In genomic region chrX:9650757-9651594, dm6 we compare ENCODE assay signal across 1 fruit fly cellular context.
TF ChIP-seq lines count a peak whose summit lies in the region.

No protein-coding gene starts in this region.

TF ChIP-seq in whole organism, embryonic, 481 proteins besides CTCF, POLR2A, EP300 and RAD21 (continued from another document and continues in another):
- TF ChIP-seq ERR (GFP tag; optimal IDR thresholded peaks at IDR 0.05; lab: Kevin White, UChicago): peak; percentile 79
- TF ChIP-seq CG3726 (GFP tag; IDR thresholded peaks at IDR 0.05; lab: Robert Waterston, UW): peak; percentile 94
- peak; percentile 97 for TF ChIP-seq dmrt11E (tag; optimal IDR thresholded peaks at IDR 0.05; lab: Kevin White, UChicago)
- peak; percentile 92 for TF ChIP-seq dimm (GFP tag; IDR thresholded peaks at IDR 0.05; lab: Robert Waterston, UW)
- no peak for TF ChIP-seq CG2129 (GFP tag; IDR thresholded peaks at IDR 0.05; lab: Robert Waterston, UW; ENCODE audit: partially characterized antibody)
- peak; percentile 90 for TF ChIP-seq Rfx (GFP tag; IDR thresholded peaks at IDR 0.05; lab: Robert Waterston, UW)
- peak; percentile 95 for TF ChIP-seq Oli (tag; optimal IDR thresholded peaks at IDR 0.05; lab: Kevin White, UChicago)
- peak; percentile 88 for TF ChIP-seq ro (GFP tag; IDR thresholded peaks at IDR 0.05; lab: Robert Waterston, UW)
- TF ChIP-seq Neu2 (GFP tag; optimal IDR thresholded peaks at IDR 0.05; lab: Kevin White, UChicago; ENCODE audit: borderline replicate concordance): peak; percentile 50
- TF ChIP-seq esg (GFP tag; conservative IDR thresholded peaks at IDR 0.05; lab: Robert Waterston, UW): peak; percentile 94
- TF ChIP-seq CG17568 (GFP tag; optimal IDR thresholded peaks at IDR 0.05; lab: Kevin White, UChicago): peak; percentile 89
- no peak for TF ChIP-seq Tbp (GFP tag; optimal IDR thresholded peaks at IDR 0.05; lab: Kevin White, UChicago)
- TF ChIP-seq Lhr (GFP tag; optimal IDR thresholded peaks at IDR 0.05; lab: Kevin White, UChicago): peak; percentile 84
- TF ChIP-seq CG3838 (GFP tag; optimal IDR thresholded peaks at IDR 0.05; lab: Kevin White, UChicago): peak; percentile 86
- no peak for TF ChIP-seq hb (GFP tag; IDR thresholded peaks at IDR 0.05; lab: Robert Waterston, UW; ENCODE audit: partially characterized antibody)
- peak; percentile 91 for TF ChIP-seq trem (tag; optimal IDR thresholded peaks at IDR 0.05; lab: Kevin White, UChicago)
- TF ChIP-seq CG8944 (GFP tag; optimal IDR thresholded peaks at IDR 0.05; lab: Kevin White, UChicago): peak; percentile 94
- peak; percentile 91 for TF ChIP-seq disco-r (GFP tag; optimal IDR thresholded peaks at IDR 0.05; lab: Kevin White, UChicago)
- TF ChIP-seq kah (GFP tag; optimal IDR thresholded peaks at IDR 0.05; lab: Kevin White, UChicago): peak; percentile 86
- peak; percentile 84 for TF ChIP-seq CrebB (tag; optimal IDR thresholded peaks at IDR 0.05; lab: Kevin White, UChicago)
- no peak for TF ChIP-seq pan (optimal IDR thresholded peaks at IDR 0.05; lab: Kevin White, UChicago)
- peak in 1 of 2 experiments; percentile 96 for TF ChIP-seq pan (GFP tag; optimal IDR thresholded peaks at IDR 0.05 in 1 of 2, IDR thresholded peaks at IDR 0.05 in 1 of 2)
- peak; percentile 91 for TF ChIP-seq CG11247 (GFP tag; IDR thresholded peaks at IDR 0.05; lab: Robert Waterston, UW)
- TF ChIP-seq gcm (GFP tag; optimal IDR thresholded peaks at IDR 0.05; lab: Kevin White, UChicago): peak; percentile 95
- TF ChIP-seq CG7372 (GFP tag; IDR thresholded peaks at IDR 0.05; lab: Robert Waterston, UW): peak; percentile 84
- peak; percentile 89 for TF ChIP-seq CG11093 (GFP tag; IDR thresholded peaks at IDR 0.05; lab: Robert Waterston, UW)
- TF ChIP-seq stc (GFP tag; IDR thresholded peaks at IDR 0.05; lab: Robert Waterston, UW): peak; percentile 95
- peak; percentile 91 for TF ChIP-seq bcd (GFP tag; optimal IDR thresholded peaks at IDR 0.05; lab: Kevin White, UChicago)
- TF ChIP-seq CG4730 (GFP tag; IDR thresholded peaks at IDR 0.05; lab: Robert Waterston, UW): peak; percentile 92
- TF ChIP-seq Bdp1 (GFP tag; optimal IDR thresholded peaks at IDR 0.05; lab: Kevin White, UChicago): peak; percentile 85
- peak; percentile 72 for TF ChIP-seq CG10274 (GFP tag; optimal IDR thresholded peaks at IDR 0.05; lab: Kevin White, UChicago)
- no peak for TF ChIP-seq mirr (GFP tag; optimal IDR thresholded peaks at IDR 0.05; lab: Kevin White, UChicago)
- TF ChIP-seq Aef1 (GFP tag; IDR thresholded peaks at IDR 0.05; lab: Robert Waterston, UW): peak; percentile 92
- TF ChIP-seq bbx (GFP tag; IDR thresholded peaks at IDR 0.05; lab: Robert Waterston, UW; ENCODE audit: partially characterized antibody): no peak
- peak; percentile 94 for TF ChIP-seq CG1529 (GFP tag; optimal IDR thresholded peaks at IDR 0.05; lab: Kevin White, UChicago)
- no peak for TF ChIP-seq ato (GFP tag; IDR thresholded peaks at IDR 0.05; lab: Robert Waterston, UW; ENCODE audit: partially characterized antibody)
- peak; percentile 95 for TF ChIP-seq Xbp1 (GFP tag; optimal IDR thresholded peaks at IDR 0.05; lab: Kevin White, UChicago)
- TF ChIP-seq CG6791 (GFP tag; IDR thresholded peaks at IDR 0.05; lab: Robert Waterston, UW; ENCODE audit: partially characterized antibody): 0 out of 3 replicates have a peak, but pooled peaks have one; percentile 8
- peak; percentile 89 for TF ChIP-seq CG12744 (GFP tag; optimal IDR thresholded peaks at IDR 0.05; lab: Kevin White, UChicago)
- TF ChIP-seq CG12659 (GFP tag; optimal IDR thresholded peaks at IDR 0.05; lab: Kevin White, UChicago): peak; percentile 94
- peak; percentile 95 for TF ChIP-seq dmrt99B (tag; optimal IDR thresholded peaks at IDR 0.05; lab: Kevin White, UChicago)
- peak; percentile 92 for TF ChIP-seq so (GFP tag; IDR thresholded peaks at IDR 0.05; lab: Robert Waterston, UW)
- TF ChIP-seq sens (GFP tag; lab: Kevin White, UChicago): peak; percentile 100
- TF ChIP-seq croc (GFP tag; conservative IDR thresholded peaks at IDR 0.05; lab: Robert Waterston, UW): peak; percentile 95
- TF ChIP-seq hkb (optimal IDR thresholded peaks at IDR 0.05; lab: Kevin White, UChicago): no peak
- peak; percentile 98 for TF ChIP-seq hkb (GFP tag; IDR thresholded peaks at IDR 0.05; lab: Robert Waterston, UW)
- peak; percentile 94 for TF ChIP-seq CG1602 (GFP tag; optimal IDR thresholded peaks at IDR 0.05; lab: Kevin White, UChicago)
- TF ChIP-seq Ets97D (GFP tag; optimal IDR thresholded peaks at IDR 0.05; lab: Kevin White, UChicago): peak; percentile 74
- peak; percentile 81 for TF ChIP-seq Dip3 (GFP tag; optimal IDR thresholded peaks at IDR 0.05; lab: Kevin White, UChicago)
- peak; percentile 90 for TF ChIP-seq CG12236 (GFP tag; optimal IDR thresholded peaks at IDR 0.05; lab: Kevin White, UChicago)
- TF ChIP-seq NfI (GFP tag; optimal IDR thresholded peaks at IDR 0.05; lab: Kevin White, UChicago): peak; percentile 88
- TF ChIP-seq Hmx (GFP tag; optimal IDR thresholded peaks at IDR 0.05; lab: Kevin White, UChicago): peak; percentile 49
- peak; percentile 90 for TF ChIP-seq Spps (tag; optimal IDR thresholded peaks at IDR 0.05; lab: Kevin White, UChicago)
- peak; percentile 47 for TF ChIP-seq CG1832 (GFP tag; optimal IDR thresholded peaks at IDR 0.05; lab: Kevin White, UChicago)
- TF ChIP-seq CG16813 (GFP tag; IDR thresholded peaks at IDR 0.05; lab: Robert Waterston, UW; ENCODE audit: partially characterized antibody): 0 out of 3 replicates have a peak, but pooled peaks have one; percentile 35
- TF ChIP-seq tin (GFP tag; optimal IDR thresholded peaks at IDR 0.05; lab: Kevin White, UChicago): peak; percentile 95
- TF ChIP-seq CG12104 (GFP tag; optimal IDR thresholded peaks at IDR 0.05; lab: Kevin White, UChicago): peak; percentile 90
- peak; percentile 72; the same call in 1 of the 3 replicates for TF ChIP-seq z (GFP tag; IDR thresholded peaks at IDR 0.05; lab: Robert Waterston, UW)
- TF ChIP-seq CG31365 (tag; optimal IDR thresholded peaks at IDR 0.05; lab: Kevin White, UChicago): peak; percentile 78
- TF ChIP-seq CG33557 (GFP tag; optimal IDR thresholded peaks at IDR 0.05; lab: Kevin White, UChicago): peak; percentile 81
- peak; percentile 55 for TF ChIP-seq CG30020 (tag; optimal IDR thresholded peaks at IDR 0.05; lab: Kevin White, UChicago)
- TF ChIP-seq CG17612 (GFP tag; IDR thresholded peaks at IDR 0.05; lab: Robert Waterston, UW): peak; percentile 84
- peak; percentile 99 for TF ChIP-seq CG4707 (GFP tag; optimal IDR thresholded peaks at IDR 0.05; lab: Kevin White, UChicago)
- TF ChIP-seq bigmax (GFP tag; optimal IDR thresholded peaks at IDR 0.05; lab: Kevin White, UChicago): no peak
- peak; percentile 66 for TF ChIP-seq Deaf1 (tag; optimal IDR thresholded peaks at IDR 0.05; lab: Kevin White, UChicago)
- peak; percentile 98 for TF ChIP-seq Xrp1 (GFP tag; IDR thresholded peaks at IDR 0.05; lab: Robert Waterston, UW)
- TF ChIP-seq GATAe (GFP tag; conservative IDR thresholded peaks at IDR 0.05; lab: Robert Waterston, UW): peak; percentile 62; the same call in 1 of the 2 replicates
- peak; percentile 67 for TF ChIP-seq crol (GFP tag; IDR thresholded peaks at IDR 0.05; lab: Robert Waterston, UW)
- TF ChIP-seq Eip74EF (GFP tag; optimal IDR thresholded peaks at IDR 0.05; lab: Kevin White, UChicago): peak in 1 of 2 experiments; percentile 93
- TF ChIP-seq Chrac-16 (GFP tag; optimal IDR thresholded peaks at IDR 0.05; lab: Kevin White, UChicago): peak; percentile 96
- TF ChIP-seq CG13894 (tag; optimal IDR thresholded peaks at IDR 0.05; lab: Kevin White, UChicago): no peak
- TF ChIP-seq p53 (GFP tag; optimal IDR thresholded peaks at IDR 0.05; lab: Kevin White, UChicago): peak; percentile 84
- peak; percentile 66 for TF ChIP-seq ftz-f1 (GFP tag; optimal IDR thresholded peaks at IDR 0.05; lab: Kevin White, UChicago)
- TF ChIP-seq tap (tag; optimal IDR thresholded peaks at IDR 0.05; lab: Kevin White, UChicago): peak; percentile 87
- peak; percentile 19 for TF ChIP-seq CG7745 (tag; optimal IDR thresholded peaks at IDR 0.05; lab: Kevin White, UChicago)
- peak; percentile 90 for TF ChIP-seq HmgZ (tag; optimal IDR thresholded peaks at IDR 0.05; lab: Kevin White, UChicago)
- TF ChIP-seq ken (GFP tag; IDR thresholded peaks at IDR 0.05; lab: Robert Waterston, UW): peak; percentile 97
- peak; percentile 86 for TF ChIP-seq CG32532 (GFP tag; IDR thresholded peaks at IDR 0.05; lab: Robert Waterston, UW)
- peak; percentile 75 for TF ChIP-seq vfl (GFP tag; optimal IDR thresholded peaks at IDR 0.05; lab: Kevin White, UChicago)
- TF ChIP-seq Abd-B (GFP tag; optimal IDR thresholded peaks at IDR 0.05; lab: Kevin White, UChicago): peak; percentile 86
- TF ChIP-seq CG30403 (GFP tag; optimal IDR thresholded peaks at IDR 0.05; lab: Kevin White, UChicago): peak; percentile 93
- TF ChIP-seq CG9932 (GFP tag; IDR thresholded peaks at IDR 0.05; lab: Robert Waterston, UW): peak; percentile 67
- peak; percentile 93 for TF ChIP-seq CG9609 (GFP tag; optimal IDR thresholded peaks at IDR 0.05; lab: Kevin White, UChicago)
- peak; percentile 70 for TF ChIP-seq fd3F (GFP tag; optimal IDR thresholded peaks at IDR 0.05; lab: Kevin White, UChicago)
- no peak for TF ChIP-seq CG7963 (GFP tag; IDR thresholded peaks at IDR 0.05; lab: Robert Waterston, UW; ENCODE audit: partially characterized antibody)
- TF ChIP-seq CG15073 (GFP tag; optimal IDR thresholded peaks at IDR 0.05; lab: Kevin White, UChicago): peak; percentile 77
- peak; percentile 94 for TF ChIP-seq jing (GFP tag; optimal IDR thresholded peaks at IDR 0.05; lab: Kevin White, UChicago)
- TF ChIP-seq Dll (GFP tag; IDR thresholded peaks at IDR 0.05; lab: Robert Waterston, UW; ENCODE audit: partially characterized antibody): 0 out of 4 replicates have a peak, but pooled peaks have one; percentile 29
- peak; percentile 94 for TF ChIP-seq CG32767 (GFP tag; IDR thresholded peaks at IDR 0.05; lab: Robert Waterston, UW)
- TF ChIP-seq CG17385 (GFP tag; optimal IDR thresholded peaks at IDR 0.05; lab: Kevin White, UChicago): peak; percentile 88
- TF ChIP-seq Poxn (GFP tag; IDR thresholded peaks at IDR 0.05; lab: Robert Waterston, UW): peak; percentile 52; the same call in 1 of the 2 replicates
- TF ChIP-seq CG6689 (GFP tag; IDR thresholded peaks at IDR 0.05; lab: Robert Waterston, UW): peak; percentile 96
- peak; percentile 96 for TF ChIP-seq Optix (GFP tag; IDR thresholded peaks at IDR 0.05; lab: Robert Waterston, UW)
- TF ChIP-seq ase (GFP tag; IDR thresholded peaks at IDR 0.05; lab: Robert Waterston, UW): peak; percentile 95
- TF ChIP-seq gce (GFP tag; IDR thresholded peaks at IDR 0.05; lab: Robert Waterston, UW): peak; percentile 96
- TF ChIP-seq fd102C (GFP tag; optimal IDR thresholded peaks at IDR 0.05; lab: Kevin White, UChicago): peak; percentile 60
- TF ChIP-seq CG6272 (GFP tag; IDR thresholded peaks at IDR 0.05; lab: Robert Waterston, UW): peak; percentile 89
- TF ChIP-seq CG17912 (GFP tag; optimal IDR thresholded peaks at IDR 0.05; lab: Kevin White, UChicago): no peak
- TF ChIP-seq pum (GFP tag; optimal IDR thresholded peaks at IDR 0.05; lab: Kevin White, UChicago): peak; percentile 95
- TF ChIP-seq slou (GFP tag; optimal IDR thresholded peaks at IDR 0.05; lab: Kevin White, UChicago): peak; percentile 62
- TF ChIP-seq br (optimal IDR thresholded peaks at IDR 0.05; lab: Kevin White, UChicago): no peak
- TF ChIP-seq Mrtf (GFP tag; IDR thresholded peaks at IDR 0.05; lab: Robert Waterston, UW): peak; percentile 95
- peak; percentile 94 for TF ChIP-seq CG7786 (GFP tag; optimal IDR thresholded peaks at IDR 0.05; lab: Kevin White, UChicago)
- peak; percentile 73 for TF ChIP-seq CG31388 (GFP tag; optimal IDR thresholded peaks at IDR 0.05; lab: Kevin White, UChicago)
- TF ChIP-seq slbo (GFP tag; IDR thresholded peaks at IDR 0.05; lab: Robert Waterston, UW): peak; percentile 91
- TF ChIP-seq CG9876 (GFP tag; optimal IDR thresholded peaks at IDR 0.05; lab: Kevin White, UChicago): peak; percentile 92
- TF ChIP-seq Dek (tag; optimal IDR thresholded peaks at IDR 0.05; lab: Kevin White, UChicago): peak; percentile 81
- peak; percentile 94 for TF ChIP-seq ems (GFP tag; optimal IDR thresholded peaks at IDR 0.05; lab: Kevin White, UChicago)
- TF ChIP-seq HLH4C (GFP tag; IDR thresholded peaks at IDR 0.05; lab: Robert Waterston, UW; ENCODE audit: partially characterized antibody): no peak
- peak; percentile 91 for TF ChIP-seq CG10462 (GFP tag; optimal IDR thresholded peaks at IDR 0.05; lab: Kevin White, UChicago)
- peak; percentile 97 for TF ChIP-seq CG2712 (tag; optimal IDR thresholded peaks at IDR 0.05; lab: Kevin White, UChicago)
- peak; percentile 90 for TF ChIP-seq CG13123 (GFP tag; optimal IDR thresholded peaks at IDR 0.05; lab: Kevin White, UChicago)
- TF ChIP-seq sim (GFP tag; IDR thresholded peaks at IDR 0.05; lab: Robert Waterston, UW): peak; percentile 97
- TF ChIP-seq hth (optimal IDR thresholded peaks at IDR 0.05; lab: Kevin White, UChicago): no peak
- peak; percentile 87 for TF ChIP-seq CG14667 (GFP tag; IDR thresholded peaks at IDR 0.05; lab: Robert Waterston, UW)
- TF ChIP-seq amos (GFP tag; IDR thresholded peaks at IDR 0.05; lab: Robert Waterston, UW; ENCODE audit: partially characterized antibody): no peak
- TF ChIP-seq slp2 (GFP tag; optimal IDR thresholded peaks at IDR 0.05; lab: Kevin White, UChicago): peak; percentile 87
- peak; percentile 60 for TF ChIP-seq Sry-δ (GFP tag; optimal IDR thresholded peaks at IDR 0.05; lab: Kevin White, UChicago)
- TF ChIP-seq CG31224 (GFP tag; IDR thresholded peaks at IDR 0.05; lab: Robert Waterston, UW): peak; percentile 72
- TF ChIP-seq CG7556 (GFP tag; optimal IDR thresholded peaks at IDR 0.05; lab: Kevin White, UChicago): peak; percentile 95
- peak; percentile 97 for TF ChIP-seq CG34422 (GFP tag; IDR thresholded peaks at IDR 0.05; lab: Robert Waterston, UW)
- TF ChIP-seq pros (GFP tag; optimal IDR thresholded peaks at IDR 0.05; lab: Kevin White, UChicago): peak; percentile 8
- peak; percentile 93 to 95 for TF ChIP-seq dpn (GFP tag; optimal IDR thresholded peaks at IDR 0.05; lab: Kevin White, UChicago)
- TF ChIP-seq CG16779 (GFP tag; IDR thresholded peaks at IDR 0.05; lab: Robert Waterston, UW): peak; percentile 84
- TF ChIP-seq Ets65A (GFP tag; lab: Kevin White, UChicago): peak; percentile 96
- TF ChIP-seq NC2β (GFP tag; optimal IDR thresholded peaks at IDR 0.05; lab: Kevin White, UChicago): peak; percentile 97
- peak; percentile 88 for TF ChIP-seq jigr1 (GFP tag; IDR thresholded peaks at IDR 0.05; lab: Robert Waterston, UW)
- peak; percentile 85 for TF ChIP-seq CG8359 (GFP tag; optimal IDR thresholded peaks at IDR 0.05; lab: Kevin White, UChicago; ENCODE audit: borderline replicate concordance)
- peak; percentile 96 for TF ChIP-seq sens-2 (GFP tag; IDR thresholded peaks at IDR 0.05; lab: Robert Waterston, UW)
- peak; percentile 94 for TF ChIP-seq sisA (GFP tag; IDR thresholded peaks at IDR 0.05; lab: Robert Waterston, UW)
